Fruit fly (Drosophila melanogaster) whole organism, pupa: Measurements from ENCODE around the gene CG3566.
A peak's percentile ranks its signal among the peaks of the same experiment; 100 is the strongest.

Experiments
- CG10348 ChIP-seq: fragments of 200-800 bp; sonication (Bioruptor generic); IDR thresholded peaks from 2 replicates; pipeline ENCODE4 v1.3.6; 2022; ENCODE audit warnings: missing biosample characterization, missing genetic modification characterization
- CG12605 ChIP-seq: fragments of 200-800 bp; sonication (Bioruptor generic); IDR thresholded peaks from 2 replicates; pipeline ENCODE4 v1.3.6; 2022; ENCODE audit warnings: missing biosample characterization, missing genetic modification characterization
- CG14655 ChIP-seq: fragments of 200-800 bp; sonication (Bioruptor generic); optimal IDR thresholded peaks from 3 replicates; lab custom pipeline; 2017; ENCODE audit warnings: mild to moderate bottlenecking, missing biosample characterization, missing genetic modification reagents, missing genetic modification characterization
- CG8301 ChIP-seq: fragments of 200-800 bp; sonication (Bioruptor generic); optimal IDR thresholded peaks from 2 replicates; lab custom pipeline; 2018; ENCODE audit warnings: missing biosample characterization, mild to moderate bottlenecking, missing genetic modification characterization
- CG9948 ChIP-seq: fragments of 200-800 bp; sonication (Bioruptor generic); optimal IDR thresholded peaks from 2 replicates; lab custom pipeline; 2018; ENCODE audit warnings: missing biosample characterization, mild to moderate bottlenecking, missing genetic modification characterization, moderate library complexity
- D1 ChIP-seq: fragments of 200-800 bp; sonication (Bioruptor generic); optimal IDR thresholded peaks from 2 replicates; lab custom pipeline; 2018; ENCODE audit warnings: missing biosample characterization, mild to moderate bottlenecking, missing genetic modification characterization, moderate library complexity
- EcR ChIP-seq: fragments of 200-800 bp; sonication (Bioruptor generic); optimal IDR thresholded peaks from 3 replicates; lab custom pipeline; 2019; ENCODE audit warnings: missing biosample characterization, missing genetic modification characterization, mild to moderate bottlenecking, moderate library complexity, missing genetic modification reagents
- Pif1A ChIP-seq: fragments of 200-800 bp; sonication (Bioruptor generic); optimal IDR thresholded peaks from 3 replicates; lab custom pipeline; 2016; ENCODE audit warnings: missing biosample characterization, missing genetic modification characterization
- fd96Ca ChIP-seq: fragments of 200-800 bp; sonication (Bioruptor generic); IDR thresholded peaks from 3 replicates; pipeline ENCODE4 v1.3.6; 2022; ENCODE audit warnings: missing biosample characterization, missing genetic modification characterization
- rn ChIP-seq: fragments of 200-800 bp; sonication (Bioruptor generic); IDR thresholded peaks from 2 replicates; pipeline ENCODE4 v1.3.6; 2022; ENCODE audit warnings: missing biosample characterization, missing genetic modification characterization

DNA sequence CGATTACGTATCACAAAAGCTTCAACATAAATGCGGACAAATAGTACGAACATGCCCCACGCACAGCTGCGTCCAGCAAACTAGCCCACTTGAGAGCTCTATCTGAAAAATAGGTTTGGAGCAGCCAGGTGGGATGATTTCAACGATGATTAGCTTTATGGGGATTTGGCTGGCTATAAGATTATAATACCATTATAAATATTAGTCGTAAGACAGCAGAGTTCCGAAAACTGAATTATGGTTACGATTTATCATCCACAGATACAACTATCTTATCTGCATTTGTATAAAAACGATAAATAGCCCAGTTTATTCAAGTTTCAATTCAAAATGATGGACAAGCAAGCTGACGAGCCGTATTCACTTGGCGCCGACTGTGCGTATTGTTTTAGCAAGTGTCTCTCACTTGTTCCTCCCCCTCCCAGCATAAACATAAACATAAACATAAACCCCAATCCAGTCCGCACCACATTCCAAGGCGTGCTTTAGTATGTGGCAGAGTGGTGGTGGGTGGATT lies 12.9 kb downstream of the CG3566 start:
- TF ChIP-seq CG10348 (GFP tag; lab: Robert Waterston, UW) (no peak), CG9948 (tag; lab: Kevin White, UChicago) (peak; percentile 39), rn (GFP tag; lab: Robert Waterston, UW) (0 out of 2 replicates have a peak, but pooled peaks have one; percentile 15), EcR (no peak), CG8301 (tag; lab: Kevin White, UChicago) (peak; percentile 57), CG14655 (GFP tag; lab: Kevin White, UChicago) (no peak), fd96Ca (0 out of 3 replicates have a peak, but pooled peaks have one; percentile 48), D1 (no peak), CG12605 (no peak), Pif1A (GFP tag; lab: Kevin White, UChicago) (peak; percentile 14)
